Worm (Caenorhabditis elegans): ENCODE results near the gene snt-1.

snt-1 gene

ce11 chrII:6826726-6827125 is 16.0 kb downstream of the snt-1 start:
- TF ChIP-seq W03F9.2 (tag; optimal IDR thresholded peaks at IDR 0.05) = no peak
- TF ChIP-seq him-1 (tag; optimal IDR thresholded peaks at IDR 0.05) = no peak
- TF ChIP-seq dao-5 (tag; optimal IDR thresholded peaks at IDR 0.05) = no peak

- TF ChIP-seq W03F9.2 (tag; optimal IDR thresholded peaks at IDR 0.05) (no peak), him-1 (tag; optimal IDR thresholded peaks at IDR 0.05) (no peak), dao-5 (tag; optimal IDR thresholded peaks at IDR 0.05) (no peak)
Observed at ce11 chrII:6827388-6827787, 16.6 kb downstream of the snt-1 start.

- TF ChIP-seq him-1 (tag; optimal IDR thresholded peaks at IDR 0.05) (peak; percentile 6), W03F9.2 (tag; optimal IDR thresholded peaks at IDR 0.05) (no peak)
Observed at ce11 chrII:6828073-6828900, 17.5 kb downstream of the snt-1 start.

- TF ChIP-seq him-1 (tag; optimal IDR thresholded peaks at IDR 0.05) (no peak), dao-5 (tag; optimal IDR thresholded peaks at IDR 0.05) (no peak), W03F9.2 (tag; optimal IDR thresholded peaks at IDR 0.05) (no peak)
Observed at ce11 chrII:6829108-6829507, 18.3 kb downstream of the snt-1 start.

ce11 chrII:6830012-6830411 is 19.2 kb downstream of the snt-1 start:
- TF ChIP-seq dao-5 (tag; optimal IDR thresholded peaks at IDR 0.05) = no peak
- TF ChIP-seq W03F9.2 (tag; optimal IDR thresholded peaks at IDR 0.05) = no peak

- no peak for TF ChIP-seq dao-5 (tag; optimal IDR thresholded peaks at IDR 0.05)
- no peak for TF ChIP-seq W03F9.2 (tag; optimal IDR thresholded peaks at IDR 0.05)
- no peak for TF ChIP-seq him-1 (tag; optimal IDR thresholded peaks at IDR 0.05)
Observed at ce11 chrII:6830923-6831322, 20.2 kb downstream of the snt-1 start.

ce11 chrII:6831531-6832201 is 20.9 kb downstream of the snt-1 start:
- TF ChIP-seq dao-5 (tag; optimal IDR thresholded peaks at IDR 0.05) = no peak
- TF ChIP-seq him-1 (tag; optimal IDR thresholded peaks at IDR 0.05) = no peak
- TF ChIP-seq W03F9.2 (tag; optimal IDR thresholded peaks at IDR 0.05) = no peak

- TF ChIP-seq W03F9.2 (tag; optimal IDR thresholded peaks at IDR 0.05) (no peak), him-1 (tag; optimal IDR thresholded peaks at IDR 0.05) (no peak), dao-5 (tag; optimal IDR thresholded peaks at IDR 0.05) (no peak)
Observed at ce11 chrII:6832207-6832606, 21.4 kb downstream of the snt-1 start.

ce11 chrII:6832695-6833389 is 22.1 kb downstream of the snt-1 start:
- TF ChIP-seq W03F9.2 (tag; optimal IDR thresholded peaks at IDR 0.05) = no peak

ce11 chrII:6833781-6834339 is 23.1 kb downstream of the snt-1 start:
- TF ChIP-seq W03F9.2 (tag; optimal IDR thresholded peaks at IDR 0.05) (no peak), him-1 (tag; optimal IDR thresholded peaks at IDR 0.05) (no peak)

- no peak for TF ChIP-seq W03F9.2 (tag; optimal IDR thresholded peaks at IDR 0.05)
- peak; percentile 12 for TF ChIP-seq him-1 (tag; optimal IDR thresholded peaks at IDR 0.05)
- no peak for TF ChIP-seq dao-5 (tag; optimal IDR thresholded peaks at IDR 0.05)
Observed at ce11 chrII:6834582-6835058, 23.9 kb downstream of the snt-1 start, which contains the start of gene egl-27. Gene egl-27 (plus strand): TSS chrII:6835008.

ce11 chrII:6835500-6835899 is 24.7 kb downstream of the snt-1 start:
- TF ChIP-seq him-1 (tag; optimal IDR thresholded peaks at IDR 0.05) (no peak), W03F9.2 (tag; optimal IDR thresholded peaks at IDR 0.05) (no peak)

ce11 chrII:6835972-6836595 is 25.3 kb downstream of the snt-1 start:
- TF ChIP-seq W03F9.2 (tag; optimal IDR thresholded peaks at IDR 0.05) = no peak
- TF ChIP-seq dao-5 (tag; optimal IDR thresholded peaks at IDR 0.05) = no peak
- no peak for TF ChIP-seq him-1 (tag; optimal IDR thresholded peaks at IDR 0.05)

Measured in whole organism, L4/young adult.